Worm (Caenorhabditis elegans) whole organism, L4 larva: ENCODE results near the gene rha-2.

Experiments used
- ZK546.5 ChIP-seq, 2 experiments: sonication (generic microtip); optimal IDR thresholded peaks; 2 replicates each; lab custom pipeline; 2017; ENCODE audit warnings: missing biosample characterization in 2 of 2, missing genetic modification characterization in 2 of 2
- aly-2 ChIP-seq: sonication (generic microtip); optimal IDR thresholded peaks from 2 replicates; lab custom pipeline; 2018; ENCODE audit warnings: missing biosample characterization, missing genetic modification characterization
- ces-1 ChIP-seq: fragments of 150-350 bp; sonication (generic microtip); optimal IDR thresholded peaks from 4 replicates; lab custom pipeline; 2014; ENCODE audit warnings: missing biosample characterization, missing genetic modification reagents, missing genetic modification characterization
- dve-1 ChIP-seq: sonication (generic microtip); optimal IDR thresholded peaks from 2 replicates; lab custom pipeline; 2017; ENCODE audit warnings: antibody characterized with exemption, mild to moderate bottlenecking, missing genetic modification characterization, missing compliant biosample characterization; ENCODE audit not compliant: insufficient read depth
- lin-13 ChIP-seq: fragments of 150-350 bp; optimal IDR thresholded peaks from 2 replicates; lab custom pipeline; 2014; ENCODE audit warnings: missing biosample characterization, missing genetic modification reagents, missing genetic modification characterization
- nhr-25 ChIP-seq: sonication (generic microtip); optimal IDR thresholded peaks from 2 replicates; lab custom pipeline; 2017; ENCODE audit warnings: missing genetic modification characterization, mild to moderate bottlenecking, missing compliant biosample characterization, antibody characterized with exemption, moderate library complexity, borderline replicate concordance; ENCODE audit not compliant: insufficient read depth
- nhr-6 ChIP-seq: fragments of 150-350 bp; optimal IDR thresholded peaks from 2 replicates; lab custom pipeline; 2014; ENCODE audit warnings: missing biosample characterization, missing genetic modification characterization
- snpc-4 ChIP-seq: fragments of 150-350 bp; optimal IDR thresholded peaks from 2 replicates; lab custom pipeline; 2014; ENCODE audit warnings: missing biosample characterization, missing genetic modification characterization

- no peak for TF ChIP-seq dve-1
- no peak for TF ChIP-seq snpc-4 (tag; lab: Kevin White, UChicago)
- no peak for TF ChIP-seq nhr-25
- TF ChIP-seq nhr-6 (tag; lab: Kevin White, UChicago), result no peak
- TF ChIP-seq lin-13 (GFP tag; lab: Kevin White, UChicago), result no peak
- no peak for TF ChIP-seq aly-2 (tag; lab: Kevin White, UChicago)
- no peak for TF ChIP-seq ces-1 (GFP tag; lab: Kevin White, UChicago)
- TF ChIP-seq ZK546.5 (tag; optimal IDR thresholded peaks at IDR 0.05; lab: Kevin White, UChicago), result no peak
These were observed 54.0 kb downstream of the rha-2 start for ce11 chrIII:8560398-8560797.
